Worm (Caenorhabditis elegans) whole organism, L2 larva: Measurements from ENCODE around the gene Y57G11A.5.
A peak's percentile ranks its signal among the peaks of the same experiment; 100 is the strongest.

Experiments used
- C34F6.9 ChIP-seq: fragments of 150-350 bp; optimal IDR thresholded peaks from 2 replicates; lab custom pipeline; 2014; ENCODE audit warnings: missing biosample characterization, missing genetic modification characterization
- F13H6.1 ChIP-seq: sonication (generic microtip); optimal IDR thresholded peaks from 2 replicates; lab custom pipeline; 2016; ENCODE audit warnings: missing genetic modification characterization, missing compliant biosample characterization
- R02D3.7 ChIP-seq: fragments of 150-350 bp; optimal IDR thresholded peaks from 2 replicates; lab custom pipeline; 2014; ENCODE audit warnings: missing biosample characterization, missing genetic modification characterization
- Y55F3AM.14 ChIP-seq: fragments of 200-800 bp; sonication (Bioruptor generic); optimal IDR thresholded peaks from 2 replicates; lab custom pipeline; 2018; ENCODE audit warnings: mild to moderate bottlenecking, missing genetic modification characterization, missing compliant biosample characterization
- ZK546.5 ChIP-seq: sonication (generic microtip); optimal IDR thresholded peaks from 2 replicates; lab custom pipeline; 2017; ENCODE audit warnings: missing biosample characterization, missing genetic modification characterization
- alr-1 ChIP-seq: fragments of 150-350 bp; optimal IDR thresholded peaks from 2 replicates; lab custom pipeline; 2014; ENCODE audit warnings: missing biosample characterization, missing genetic modification characterization
- aly-2 ChIP-seq: fragments of 150-350 bp; optimal IDR thresholded peaks from 2 replicates; lab custom pipeline; 2014; ENCODE audit warnings: missing biosample characterization, missing genetic modification characterization
- ama-1 ChIP-seq: fragments of 150-350 bp; optimal IDR thresholded peaks from 2 replicates; lab custom pipeline; 2018; ENCODE audit warnings: inconsistent platforms
- blmp-1 ChIP-seq: sonication (generic microtip); optimal IDR thresholded peaks from 2 replicates; lab custom pipeline; 2017; ENCODE audit warnings: missing genetic modification characterization, mild to moderate bottlenecking, missing compliant biosample characterization, antibody characterized with exemption, moderate library complexity; ENCODE audit not compliant: insufficient read depth
- ceh-16 ChIP-seq: fragments of 150-350 bp; optimal IDR thresholded peaks from 2 replicates; lab custom pipeline; 2014; ENCODE audit warnings: missing biosample characterization, missing genetic modification characterization
- ceh-82 ChIP-seq: fragments of 150-350 bp; optimal IDR thresholded peaks from 2 replicates; lab custom pipeline; 2014; ENCODE audit warnings: missing biosample characterization, missing genetic modification characterization
- crh-2 ChIP-seq: sonication (generic microtip); optimal IDR thresholded peaks from 2 replicates; lab custom pipeline; 2017; ENCODE audit warnings: missing biosample characterization, missing genetic modification characterization
- dmd-4 ChIP-seq: sonication (generic microtip); optimal IDR thresholded peaks from 2 replicates; lab custom pipeline; 2017; ENCODE audit warnings: missing biosample characterization, missing genetic modification characterization
- egl-27 ChIP-seq: sonication (generic microtip); optimal IDR thresholded peaks from 3 replicates; lab custom pipeline; 2017; ENCODE audit warnings: missing biosample characterization, missing genetic modification reagents, missing genetic modification characterization
- elt-1 ChIP-seq: fragments of 150-350 bp; optimal IDR thresholded peaks from 2 replicates; lab custom pipeline; 2014; ENCODE audit warnings: missing biosample characterization, missing genetic modification characterization
- elt-3 ChIP-seq: sonication (generic microtip); optimal IDR thresholded peaks from 2 replicates; lab custom pipeline; 2017; ENCODE audit warnings: missing biosample characterization, missing genetic modification characterization
- fos-1 ChIP-seq: fragments of 150-350 bp; optimal IDR thresholded peaks from 2 replicates; lab custom pipeline; 2014; ENCODE audit warnings: missing biosample characterization, missing genetic modification characterization
- gmeb-1 ChIP-seq: fragments of 150-350 bp; optimal IDR thresholded peaks from 2 replicates; lab custom pipeline; 2014; ENCODE audit warnings: missing biosample characterization, missing genetic modification characterization
- lin-11 ChIP-seq: fragments of 150-350 bp; sonication (generic microtip); optimal IDR thresholded peaks from 2 replicates; lab custom pipeline; 2014; ENCODE audit warnings: missing biosample characterization, missing genetic modification characterization, inconsistent platforms, mixed read lengths
- lin-13 ChIP-seq: fragments of 150-350 bp; optimal IDR thresholded peaks from 2 replicates; lab custom pipeline; 2014; ENCODE audit warnings: missing biosample characterization, missing genetic modification reagents, missing genetic modification characterization
- lin-39 ChIP-seq: fragments of 150-350 bp; optimal IDR thresholded peaks from 2 replicates; lab custom pipeline; 2014; ENCODE audit warnings: missing biosample characterization, missing genetic modification reagents, missing genetic modification characterization
- lsy-2 ChIP-seq, 2 experiments: fragments of 150-350 bp in 1 of 2; sonication (generic microtip) in 1 of 2; optimal IDR thresholded peaks; 2 replicates each; lab custom pipeline; 2014 to 2017; ENCODE audit warnings: missing biosample characterization in 2 of 2, missing genetic modification characterization in 2 of 2
- mab-5 ChIP-seq: fragments of 150-350 bp; optimal IDR thresholded peaks from 2 replicates; lab custom pipeline; 2014; ENCODE audit warnings: missing biosample characterization, missing genetic modification characterization
- mbf-1 ChIP-seq: sonication (generic microtip); optimal IDR thresholded peaks from 2 replicates; lab custom pipeline; 2017; ENCODE audit warnings: missing biosample characterization, missing genetic modification characterization
- mdl-1 ChIP-seq, 2 experiments: fragments of 150-350 bp in 1 of 2; sonication (generic microtip) in 1 of 2; optimal IDR thresholded peaks; 2 replicates each; lab custom pipeline; 2017; ENCODE audit warnings: missing biosample characterization in 2 of 2, missing genetic modification characterization in 2 of 2
- nhr-10 ChIP-seq: sonication (generic microtip); optimal IDR thresholded peaks from 2 replicates; lab custom pipeline; 2017; ENCODE audit warnings: missing biosample characterization, missing genetic modification characterization
- nhr-11 ChIP-seq: fragments of 150-350 bp; optimal IDR thresholded peaks from 2 replicates; lab custom pipeline; 2014; ENCODE audit warnings: missing biosample characterization, missing genetic modification characterization
- nhr-12 ChIP-seq: fragments of 150-350 bp; optimal IDR thresholded peaks from 2 replicates; lab custom pipeline; 2014; ENCODE audit warnings: missing biosample characterization, missing genetic modification characterization
- nhr-129 ChIP-seq: fragments of 150-350 bp; optimal IDR thresholded peaks from 2 replicates; lab custom pipeline; 2014; ENCODE audit warnings: missing biosample characterization, missing genetic modification characterization
- nhr-21 ChIP-seq: fragments of 150-350 bp; optimal IDR thresholded peaks from 2 replicates; lab custom pipeline; 2014; ENCODE audit warnings: missing biosample characterization, missing genetic modification characterization
- nhr-23 ChIP-seq: fragments of 150-350 bp; optimal IDR thresholded peaks from 2 replicates; lab custom pipeline; 2014; ENCODE audit warnings: missing biosample characterization, missing genetic modification reagents, missing genetic modification characterization
- nhr-237 ChIP-seq: fragments of 150-350 bp; optimal IDR thresholded peaks from 2 replicates; lab custom pipeline; 2014; ENCODE audit warnings: missing biosample characterization, missing genetic modification characterization
- nhr-25 ChIP-seq: fragments of 150-350 bp; sonication (generic microtip); optimal IDR thresholded peaks from 3 replicates; lab custom pipeline; 2014; ENCODE audit warnings: missing biosample characterization, missing genetic modification characterization
- nhr-6 ChIP-seq: fragments of 150-350 bp; optimal IDR thresholded peaks from 2 replicates; lab custom pipeline; 2014; ENCODE audit warnings: missing biosample characterization, missing genetic modification characterization
- nhr-77 ChIP-seq: fragments of 150-350 bp; optimal IDR thresholded peaks from 2 replicates; lab custom pipeline; 2014; ENCODE audit warnings: missing biosample characterization, missing genetic modification characterization
- peb-1 ChIP-seq: fragments of 150-350 bp; optimal IDR thresholded peaks from 2 replicates; lab custom pipeline; 2014; ENCODE audit warnings: missing biosample characterization, missing genetic modification characterization
- sem-4 ChIP-seq: fragments of 150-350 bp; optimal IDR thresholded peaks from 2 replicates; lab custom pipeline; 2014; ENCODE audit warnings: missing biosample characterization, missing genetic modification reagents, missing genetic modification characterization
- skn-1 ChIP-seq: sonication (generic microtip); optimal IDR thresholded peaks from 2 replicates; lab custom pipeline; 2017; ENCODE audit warnings: missing biosample characterization, missing genetic modification characterization
- sma-3 ChIP-seq: sonication (generic microtip); optimal IDR thresholded peaks from 2 replicates; lab custom pipeline; 2016; ENCODE audit warnings: missing genetic modification reagents, missing genetic modification characterization, missing compliant biosample characterization
- sma-9 ChIP-seq, 2 experiments: fragments of 150-350 bp in 1 of 2; sonication (generic microtip) in 1 of 2; optimal IDR thresholded peaks; 2 replicates each; lab custom pipeline; 2014 to 2016; ENCODE audit warnings: missing genetic modification characterization in 2 of 2, mild to moderate bottlenecking in 1 of 2, missing biosample characterization in 1 of 2, missing compliant biosample characterization in 1 of 2, missing genetic modification reagents in 1 of 2, moderate library complexity in 1 of 2
- snpc-4 ChIP-seq: fragments of 150-350 bp; optimal IDR thresholded peaks from 2 replicates; lab custom pipeline; 2014; ENCODE audit warnings: missing biosample characterization, missing genetic modification characterization
- unc-39 ChIP-seq: fragments of 150-350 bp; optimal IDR thresholded peaks from 2 replicates; lab custom pipeline; 2014; ENCODE audit warnings: missing biosample characterization, missing genetic modification characterization
- unc-55 ChIP-seq: fragments of 150-350 bp; sonication (generic microtip); optimal IDR thresholded peaks from 3 replicates; lab custom pipeline; 2014; ENCODE audit warnings: missing biosample characterization, missing genetic modification reagents, missing genetic modification characterization
- unc-62 ChIP-seq: fragments of 150-350 bp; optimal IDR thresholded peaks from 2 replicates; lab custom pipeline; 2014; ENCODE audit warnings: missing biosample characterization, missing genetic modification reagents, missing genetic modification characterization
- zag-1 ChIP-seq: fragments of 150-350 bp; optimal IDR thresholded peaks from 2 replicates; lab custom pipeline; 2014; ENCODE audit warnings: missing biosample characterization, missing genetic modification characterization
- ztf-1 ChIP-seq: fragments of 200-800 bp; sonication (Bioruptor generic); conservative IDR thresholded peaks from 2 replicates; pipeline ENCODE4 v1.3.6; 2022; ENCODE audit warnings: missing genetic modification characterization, missing compliant biosample characterization
- ztf-11 ChIP-seq: sonication (generic microtip); optimal IDR thresholded peaks from 2 replicates; lab custom pipeline; 2017; ENCODE audit warnings: missing biosample characterization, missing genetic modification characterization
- ztf-4 ChIP-seq: fragments of 150-350 bp; optimal IDR thresholded peaks from 2 replicates; lab custom pipeline; 2014; ENCODE audit warnings: missing biosample characterization, missing genetic modification characterization

Y57G11A.5 gene

ce11 chrIV:14464065-14464567, 48.2 kb downstream of the Y57G11A.5 start, which contains the start of gene dld-1:
TSS of gene dld-1 (plus strand) at chrIV:14464517.
- TF ChIP-seq F13H6.1 (tag; lab: Kevin White, UChicago) = peak; percentile 93
- peak; percentile 100 for TF ChIP-seq nhr-129
- peak; percentile 92 to 98 for TF ChIP-seq lsy-2 (tag; optimal IDR thresholded peaks at IDR 0.05; lab: Kevin White, UChicago)
- peak; percentile 48 to 73 for TF ChIP-seq mdl-1 (tag; optimal IDR thresholded peaks at IDR 0.05; lab: Kevin White, UChicago)
- TF ChIP-seq fos-1 (tag; lab: Kevin White, UChicago) = peak; percentile 90
- peak; percentile 21 for TF ChIP-seq unc-62 (GFP tag; lab: Kevin White, UChicago)
- peak; percentile 72 for TF ChIP-seq blmp-1 (tag; lab: Kevin White, UChicago)
- peak; percentile 97 for TF ChIP-seq ztf-4 (tag; lab: Kevin White, UChicago)
- TF ChIP-seq lin-11 (tag; lab: Kevin White, UChicago) = peak; percentile 98
- TF ChIP-seq crh-2 (tag; lab: Kevin White, UChicago) = peak; percentile 99
- TF ChIP-seq ama-1 (lab: Kevin White, UChicago) = peak; percentile 88
- TF ChIP-seq alr-1 (tag; lab: Kevin White, UChicago) = no peak
- peak; percentile 14 for TF ChIP-seq lin-39
- TF ChIP-seq elt-3 (tag; lab: Kevin White, UChicago) = no peak
- peak; percentile 100 for TF ChIP-seq gmeb-1 (tag; lab: Kevin White, UChicago)
- peak; percentile 84 for TF ChIP-seq ZK546.5
- TF ChIP-seq peb-1 (tag; lab: Kevin White, UChicago) = no peak
- TF ChIP-seq C34F6.9 (tag; lab: Kevin White, UChicago) = peak; percentile 98
- TF ChIP-seq ztf-11 = no peak
- TF ChIP-seq egl-27 = peak; percentile 97
- peak; percentile 98 for TF ChIP-seq lin-13 (GFP tag; lab: Kevin White, UChicago)
- peak; percentile 92 for TF ChIP-seq snpc-4 (tag; lab: Kevin White, UChicago)
- TF ChIP-seq nhr-23 (tag; lab: Kevin White, UChicago) = no peak
- TF ChIP-seq sem-4 = peak; percentile 95
- TF ChIP-seq nhr-25 (tag; lab: Kevin White, UChicago) = peak; percentile 96
- peak; percentile 94 for TF ChIP-seq nhr-6
- TF ChIP-seq unc-55 = peak; percentile 100
- peak; percentile 98 for TF ChIP-seq R02D3.7 (tag; lab: Kevin White, UChicago)
- no peak for TF ChIP-seq nhr-11 (tag; lab: Kevin White, UChicago)
- peak; percentile 15 for TF ChIP-seq nhr-10 (tag; lab: Kevin White, UChicago)
- TF ChIP-seq dmd-4 (tag; lab: Kevin White, UChicago) = peak; percentile 32
- TF ChIP-seq elt-1 = no peak
- peak; percentile 79 for TF ChIP-seq ceh-16 (tag; lab: Kevin White, UChicago)
- TF ChIP-seq ceh-82 (tag; lab: Kevin White, UChicago) = peak; percentile 93
- peak; percentile 46 for TF ChIP-seq Y55F3AM.14 (GFP tag; lab: Kevin White, UChicago)
- peak; percentile 95 for TF ChIP-seq sma-3
- TF ChIP-seq zag-1 (tag; lab: Kevin White, UChicago) = peak; percentile 95
- TF ChIP-seq nhr-12 (tag; lab: Kevin White, UChicago) = peak; percentile 7
- peak; percentile 75 for TF ChIP-seq nhr-77 (tag; lab: Kevin White, UChicago)
- TF ChIP-seq mbf-1 (tag; lab: Kevin White, UChicago) = no peak
- TF ChIP-seq unc-39 (tag; lab: Kevin White, UChicago) = no peak
- TF ChIP-seq aly-2 = no peak
- TF ChIP-seq nhr-237 (tag; lab: Kevin White, UChicago) = peak; percentile 88
- peak; percentile 63 for TF ChIP-seq skn-1 (tag; lab: Kevin White, UChicago)
- peak; percentile 96 for TF ChIP-seq sma-9 (GFP tag; optimal IDR thresholded peaks at IDR 0.05; lab: Kevin White, UChicago)
- no peak for TF ChIP-seq sma-9 (tag; optimal IDR thresholded peaks at IDR 0.05; lab: Kevin White, UChicago)
- TF ChIP-seq mab-5 (tag; lab: Kevin White, UChicago) = peak; percentile 97
- TF ChIP-seq ztf-1 (GFP tag; lab: Robert Waterston, UW) = no peak
- TF ChIP-seq nhr-21 (tag; lab: Kevin White, UChicago) = peak; percentile 96
